Worm (Caenorhabditis elegans) whole organism, L1 larva: ENCODE data around the gene slc-36.5.
A peak's percentile ranks its signal among the peaks of the same experiment; 100 is the strongest.

ENCODE experiments used
- C34B4.2 ChIP-seq: sonication (generic microtip); optimal IDR thresholded peaks from 2 replicates; lab custom pipeline; 2017; ENCODE audit warnings: mild to moderate bottlenecking, missing genetic modification characterization, missing compliant biosample characterization
- Y116A8C.19 ChIP-seq: sonication (generic microtip); optimal IDR thresholded peaks from 2 replicates; lab custom pipeline; 2016; ENCODE audit warnings: missing compliant biosample characterization, missing genetic modification characterization, borderline replicate concordance
- aly-2 ChIP-seq: fragments of 150-350 bp; optimal IDR thresholded peaks from 2 replicates; lab custom pipeline; 2014; ENCODE audit warnings: missing biosample characterization, missing genetic modification characterization
- ama-1 ChIP-seq: fragments of 150-350 bp; optimal IDR thresholded peaks from 2 replicates; lab custom pipeline; 2014
- blmp-1 ChIP-seq: fragments of 150-350 bp; optimal IDR thresholded peaks from 2 replicates; lab custom pipeline; 2014; ENCODE audit warnings: missing biosample characterization, missing genetic modification characterization
- ceh-88 ChIP-seq: fragments of 200-800 bp; sonication (Bioruptor generic); IDR thresholded peaks from 2 replicates; pipeline ENCODE4 v1.3.6; 2022; ENCODE audit warnings: missing genetic modification characterization, missing compliant biosample characterization
- ceh-90 ChIP-seq: sonication (generic microtip); optimal IDR thresholded peaks from 2 replicates; lab custom pipeline; 2016; ENCODE audit warnings: missing genetic modification characterization, missing compliant biosample characterization
- dsc-1 ChIP-seq: sonication (generic microtip); optimal IDR thresholded peaks from 2 replicates; lab custom pipeline; 2016; ENCODE audit warnings: mild to moderate bottlenecking, missing genetic modification characterization, missing compliant biosample characterization
- efl-1 ChIP-seq, 4 experiments: fragments of 150-350 bp; optimal IDR thresholded peaks in 3 of 4; peaks in 1 of 4; 1 replicate in 1 of 4; 2 replicates in 3 of 4; lab custom pipeline; 2014; ENCODE audit warnings: missing biosample characterization in 2 of 4, missing genetic modification characterization in 2 of 4, missing genetic modification reagents in 2 of 4
- efl-3 ChIP-seq: fragments of 200-800 bp; sonication (Bioruptor generic); optimal IDR thresholded peaks from 2 replicates; lab custom pipeline; 2018; ENCODE audit warnings: mild to moderate bottlenecking, missing genetic modification characterization, missing compliant biosample characterization
- egl-27 ChIP-seq, 2 experiments: fragments of 150-350 bp in 1 of 2; sonication (generic microtip); optimal IDR thresholded peaks; 3 replicates each; lab custom pipeline; 2017 to 2018; ENCODE audit warnings: missing biosample characterization in 2 of 2, missing genetic modification characterization in 2 of 2, missing genetic modification reagents in 2 of 2
- elt-3 ChIP-seq, 6 experiments: fragments of 150-350 bp in 1 of 6; sonication (generic microtip); optimal IDR thresholded peaks; 2 replicates each; lab custom pipeline; 2017 to 2018; ENCODE audit warnings: missing biosample characterization in 6 of 6, missing genetic modification characterization in 6 of 6, inconsistent platforms in 1 of 6
- isw-1 ChIP-seq: fragments of 200-800 bp; sonication (Bioruptor generic); IDR thresholded peaks from 2 replicates; pipeline ENCODE4 v1.3.6; 2022; ENCODE audit warnings: missing genetic modification characterization, missing compliant biosample characterization
- jun-1 ChIP-seq: fragments of 150-350 bp; optimal IDR thresholded peaks from 2 replicates; lab custom pipeline; 2014; ENCODE audit warnings: missing biosample characterization, missing genetic modification reagents, missing genetic modification characterization
- lin-14 ChIP-seq: fragments of 200-800 bp; sonication (Bioruptor generic); optimal IDR thresholded peaks from 2 replicates; lab custom pipeline; 2018; ENCODE audit warnings: mild to moderate bottlenecking, missing genetic modification characterization, moderate library complexity, missing compliant biosample characterization
- lin-35 ChIP-seq, 2 experiments: fragments of 150-350 bp; optimal IDR thresholded peaks; 2 replicates each; lab custom pipeline; 2014; ENCODE audit warnings: missing biosample characterization in 2 of 2, missing genetic modification characterization in 2 of 2, missing genetic modification reagents in 2 of 2
- lir-3 ChIP-seq: sonication (generic microtip); optimal IDR thresholded peaks from 2 replicates; lab custom pipeline; 2016; ENCODE audit warnings: mild to moderate bottlenecking, missing genetic modification characterization, moderate library complexity, missing compliant biosample characterization; ENCODE audit not compliant: poor library complexity
- lsy-2 ChIP-seq, 2 experiments: fragments of 150-350 bp; optimal IDR thresholded peaks; 2 replicates each; lab custom pipeline; 2014; ENCODE audit warnings: missing biosample characterization in 2 of 2, missing genetic modification characterization in 2 of 2
- mdl-1 ChIP-seq, 2 experiments: fragments of 150-350 bp; optimal IDR thresholded peaks; 2 replicates each; lab custom pipeline; 2014 to 2017; ENCODE audit warnings: missing biosample characterization in 2 of 2, missing genetic modification characterization in 2 of 2, inconsistent platforms in 1 of 2
- nhr-19 ChIP-seq: fragments of 200-800 bp; sonication (Bioruptor generic); conservative IDR thresholded peaks from 2 replicates; pipeline ENCODE4 v1.3.6; 2022; ENCODE audit warnings: missing genetic modification characterization, missing compliant biosample characterization
- nhr-20 ChIP-seq: sonication (generic microtip); optimal IDR thresholded peaks from 2 replicates; lab custom pipeline; 2016; ENCODE audit warnings: mild to moderate bottlenecking, missing genetic modification characterization, missing compliant biosample characterization
- nhr-237 ChIP-seq: fragments of 150-350 bp; optimal IDR thresholded peaks from 2 replicates; lab custom pipeline; 2014; ENCODE audit warnings: missing biosample characterization, missing genetic modification characterization
- nhr-47 ChIP-seq: sonication (generic microtip); optimal IDR thresholded peaks from 2 replicates; lab custom pipeline; 2016; ENCODE audit warnings: mild to moderate bottlenecking, missing genetic modification characterization, moderate library complexity, missing compliant biosample characterization
- nhr-71 ChIP-seq: sonication (generic microtip); optimal IDR thresholded peaks from 2 replicates; lab custom pipeline; 2016; ENCODE audit warnings: mild to moderate bottlenecking, missing genetic modification characterization, moderate library complexity, missing compliant biosample characterization
- nhr-85 ChIP-seq: sonication (generic microtip); peaks from one replicate; lab custom pipeline; 2016; ENCODE audit warnings: missing genetic modification characterization, inconsistent platforms, missing compliant biosample characterization
- nhr-90 ChIP-seq: sonication (generic microtip); optimal IDR thresholded peaks from 2 replicates; lab custom pipeline; 2016; ENCODE audit warnings: mild to moderate bottlenecking, missing genetic modification characterization, missing compliant biosample characterization; ENCODE audit not compliant: poor library complexity
- rnt-1 ChIP-seq: sonication (generic microtip); optimal IDR thresholded peaks from 2 replicates; lab custom pipeline; 2016; ENCODE audit warnings: mild to moderate bottlenecking, missing genetic modification characterization, moderate library complexity, missing compliant biosample characterization
- skn-1 ChIP-seq: fragments of 150-350 bp; optimal IDR thresholded peaks from 2 replicates; lab custom pipeline; 2014; ENCODE audit warnings: missing biosample characterization, missing genetic modification characterization
- snu-23 ChIP-seq: sonication (generic microtip); optimal IDR thresholded peaks from 2 replicates; lab custom pipeline; 2016; ENCODE audit warnings: missing genetic modification characterization, missing compliant biosample characterization
- sptf-1 ChIP-seq: fragments of 150-350 bp; optimal IDR thresholded peaks from 2 replicates; lab custom pipeline; 2014; ENCODE audit warnings: missing biosample characterization, missing genetic modification characterization
- sup-37 ChIP-seq: fragments of 200-800 bp; sonication (Bioruptor generic); optimal IDR thresholded peaks from 2 replicates; lab custom pipeline; 2018; ENCODE audit warnings: mild to moderate bottlenecking, missing genetic modification characterization, missing compliant biosample characterization
- swsn-7 ChIP-seq: sonication (generic microtip); optimal IDR thresholded peaks from 2 replicates; lab custom pipeline; 2016; ENCODE audit warnings: missing genetic modification characterization, missing compliant biosample characterization
- tbx-2 ChIP-seq: sonication (generic microtip); optimal IDR thresholded peaks from 2 replicates; lab custom pipeline; 2016; ENCODE audit warnings: missing genetic modification characterization, missing compliant biosample characterization
- unc-130 ChIP-seq: fragments of 150-350 bp; optimal IDR thresholded peaks from 2 replicates; lab custom pipeline; 2017; ENCODE audit warnings: missing biosample characterization, missing genetic modification characterization, inconsistent platforms
- unc-86 ChIP-seq: sonication (generic microtip); optimal IDR thresholded peaks from 2 replicates; lab custom pipeline; 2016; ENCODE audit warnings: missing genetic modification characterization, missing compliant biosample characterization
- unc-98 ChIP-seq: fragments of 200-800 bp; sonication (Bioruptor generic); IDR thresholded peaks from 2 replicates; pipeline ENCODE4 v1.3.6; 2022; ENCODE audit warnings: missing genetic modification characterization, missing compliant biosample characterization
- zip-4 ChIP-seq: fragments of 200-800 bp; sonication (Bioruptor generic); optimal IDR thresholded peaks from 2 replicates; lab custom pipeline; 2018; ENCODE audit warnings: mild to moderate bottlenecking, missing genetic modification characterization, moderate library complexity, missing compliant biosample characterization
- ztf-4 ChIP-seq: fragments of 150-350 bp; optimal IDR thresholded peaks from 2 replicates; lab custom pipeline; 2014; ENCODE audit warnings: missing biosample characterization, missing genetic modification characterization

slc-36.5 gene

ce11 chrII:6891176-6891575, 14.3 kb upstream of the slc-36.5 start (continued):
- TF ChIP-seq ama-1 (lab: Kevin White, UChicago) (peak; percentile 49), nhr-85 (peak; percentile 87), nhr-71 (tag; lab: Kevin White, UChicago) (peak; percentile 78), egl-27 (tag; optimal IDR thresholded peaks at IDR 0.05; lab: Kevin White, UChicago) (peak in 1 of 2 experiments; percentile 39), jun-1 (tag; lab: Kevin White, UChicago) (peak; percentile 60), nhr-19 (GFP tag; lab: Robert Waterston, UW) (peak; percentile 96), nhr-90 (tag; lab: Kevin White, UChicago) (peak; percentile 4), skn-1 (tag; lab: Kevin White, UChicago) (peak; percentile 43), isw-1 (GFP tag; lab: Robert Waterston, UW) (0 out of 2 replicates have a peak, but pooled peaks have one; percentile 1), efl-1 (optimal IDR thresholded peaks at IDR 0.05; lab: Kevin White, UChicago) (peak; percentile 14 to 22), efl-1 (GFP tag; optimal IDR thresholded peaks at IDR 0.05 in 1 of 2; lab: Kevin White, UChicago) (peak in 1 of 2 experiments; percentile 94), nhr-237 (tag; lab: Kevin White, UChicago) (no peak), lin-35 (GFP tag; optimal IDR thresholded peaks at IDR 0.05; lab: Kevin White, UChicago) (peak; percentile 33 to 77), elt-3 (tag; optimal IDR thresholded peaks at IDR 0.05; lab: Kevin White, UChicago) (peak in 1 of 6 experiments; percentile 21), tbx-2 (tag; lab: Kevin White, UChicago) (peak; percentile 48), sptf-1 (tag; lab: Kevin White, UChicago) (no peak), unc-130 (tag; lab: Kevin White, UChicago) (peak; percentile 83), swsn-7 (tag; lab: Kevin White, UChicago) (peak; percentile 60), mdl-1 (tag; optimal IDR thresholded peaks at IDR 0.05; lab: Kevin White, UChicago) (peak in 1 of 2 experiments; percentile 95), unc-98 (GFP tag; lab: Robert Waterston, UW) (no peak), lir-3 (peak; percentile 29), nhr-20 (tag; lab: Kevin White, UChicago) (peak; percentile 81), nhr-47 (tag; lab: Kevin White, UChicago) (peak; percentile 29), lsy-2 (tag; optimal IDR thresholded peaks at IDR 0.05; lab: Kevin White, UChicago) (peak; percentile 50 to 65), blmp-1 (tag; lab: Kevin White, UChicago) (no peak), lin-14 (peak; percentile 88), C34B4.2 (tag; lab: Kevin White, UChicago) (no peak), sup-37 (GFP tag; lab: Kevin White, UChicago) (no peak), snu-23 (GFP tag; lab: Kevin White, UChicago) (peak; percentile 83), efl-3 (no peak), aly-2 (tag; lab: Kevin White, UChicago) (no peak), ceh-90 (tag; lab: Kevin White, UChicago) (no peak), Y116A8C.19 (no peak), rnt-1 (tag; lab: Kevin White, UChicago) (peak; percentile 40), dsc-1 (peak; percentile 7)

- TF ChIP-seq ztf-4 (tag; lab: Kevin White, UChicago) (peak; percentile 46), ama-1 (lab: Kevin White, UChicago) (peak; percentile 31), ceh-88 (GFP tag; lab: Robert Waterston, UW) (0 out of 2 replicates have a peak, but pooled peaks have one; percentile 42), snu-23 (GFP tag; lab: Kevin White, UChicago) (no peak), rnt-1 (tag; lab: Kevin White, UChicago) (peak; percentile 28), lir-3 (no peak), unc-86 (no peak), nhr-19 (GFP tag; lab: Robert Waterston, UW) (peak; percentile 12; the same call in 1 of the 2 replicates), nhr-85 (peak; percentile 75), zip-4 (GFP tag; lab: Kevin White, UChicago) (no peak), efl-1 (optimal IDR thresholded peaks at IDR 0.05; lab: Kevin White, UChicago) (no peak), efl-1 (GFP tag; optimal IDR thresholded peaks at IDR 0.05 in 1 of 2; lab: Kevin White, UChicago) (peak in 1 of 2 experiments; percentile 59), nhr-71 (tag; lab: Kevin White, UChicago) (peak; percentile 33)
These were observed 13.2 kb upstream of the slc-36.5 start, which contains the start of gene acer-1 for ce11 chrII:6890095-6890494. Gene acer-1, minus strand, starts transcription at chrII:6890400.
